Fruit fly (Drosophila melanogaster): ENCODE results near the gene CG9663.

Gene CG9663

DNA sequence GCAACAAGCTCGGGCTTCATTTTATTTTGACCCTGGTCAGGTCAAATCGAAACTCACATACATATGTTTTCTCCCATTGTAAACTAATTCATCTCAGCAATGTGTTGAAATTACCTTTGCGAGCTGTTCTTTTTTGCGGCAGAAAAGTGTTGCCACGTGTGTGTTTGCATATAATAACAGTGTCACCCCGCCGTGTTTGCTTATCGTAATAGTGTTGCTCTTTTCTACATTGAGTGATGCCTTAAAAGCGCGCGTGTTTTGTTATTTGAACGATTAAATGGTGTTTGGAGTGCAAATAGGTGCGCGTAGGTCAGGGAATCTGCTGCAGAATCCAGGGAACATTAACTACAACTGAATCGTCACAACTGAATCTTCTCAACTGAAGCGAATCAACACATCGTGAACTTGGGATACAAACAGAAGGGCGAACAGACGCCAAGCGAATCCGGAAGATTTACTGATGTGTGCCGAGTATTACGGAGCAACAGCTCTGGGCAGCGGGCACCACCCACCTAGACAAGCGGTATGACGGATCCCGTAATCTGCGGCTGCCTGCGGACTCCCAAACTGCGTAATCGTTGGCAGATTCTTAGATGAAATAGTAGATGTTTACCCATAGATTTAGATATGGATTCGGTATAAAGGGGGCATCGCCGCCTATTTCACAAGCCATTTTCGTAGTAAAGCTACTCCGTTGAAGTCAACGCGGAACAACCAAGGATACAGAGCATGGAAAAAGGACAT, 5.8 kb upstream of the CG9663 start, which contains the start of gene CG15406:
Gene CG15406, plus strand, starts transcription at position 694 of the 744 bp plus-strand sequence.
- no peak for TF ChIP-seq CG32264 (GFP tag; optimal IDR thresholded peaks at IDR 0.05)
- no peak for TF ChIP-seq Jra (GFP tag; optimal IDR thresholded peaks at IDR 0.05)
- TF ChIP-seq dl (GFP tag; optimal IDR thresholded peaks at IDR 0.05; ENCODE audit: insufficient read depth in 1 of 2, partially characterized antibody in 2 of 2) = no peak
- no peak for TF ChIP-seq sv (GFP tag; optimal IDR thresholded peaks at IDR 0.05)
- TF ChIP-seq brk (GFP tag; optimal IDR thresholded peaks at IDR 0.05) = no peak
- TF ChIP-seq psq (GFP tag; optimal IDR thresholded peaks at IDR 0.05) = no peak
- TF ChIP-seq GATAd (GFP tag; optimal IDR thresholded peaks at IDR 0.05) = no peak
- no peak for TF ChIP-seq dsf (GFP tag; optimal IDR thresholded peaks at IDR 0.05; ENCODE audit: borderline replicate concordance)
- TF ChIP-seq Myc (optimal IDR thresholded peaks at IDR 0.05) = no peak
- no peak for TF ChIP-seq Hnf4 (GFP tag; optimal IDR thresholded peaks at IDR 0.05)
- no peak for TF ChIP-seq Hr83 (GFP tag; optimal IDR thresholded peaks at IDR 0.05; ENCODE audit: poor library complexity, severe bottlenecking)
- no peak for TF ChIP-seq fru (GFP tag; optimal IDR thresholded peaks at IDR 0.05)
- TF ChIP-seq OdsH (GFP tag; optimal IDR thresholded peaks at IDR 0.05) = no peak
- TF ChIP-seq ey (GFP tag; optimal IDR thresholded peaks at IDR 0.05) = no peak
- TF ChIP-seq pan (optimal IDR thresholded peaks at IDR 0.05) = no peak
- no peak for TF ChIP-seq Mio (GFP tag; optimal IDR thresholded peaks at IDR 0.05)
- no peak for TF ChIP-seq Vsx2 (GFP tag; optimal IDR thresholded peaks at IDR 0.05; ENCODE audit: partially characterized antibody)
- TF ChIP-seq Dif (GFP tag; optimal IDR thresholded peaks at IDR 0.05; ENCODE audit: partially characterized antibody) = no peak
- no peak for TF ChIP-seq sage (GFP tag; optimal IDR thresholded peaks at IDR 0.05)
- no peak for TF ChIP-seq Abd-B (GFP tag; optimal IDR thresholded peaks at IDR 0.05)

DNA sequence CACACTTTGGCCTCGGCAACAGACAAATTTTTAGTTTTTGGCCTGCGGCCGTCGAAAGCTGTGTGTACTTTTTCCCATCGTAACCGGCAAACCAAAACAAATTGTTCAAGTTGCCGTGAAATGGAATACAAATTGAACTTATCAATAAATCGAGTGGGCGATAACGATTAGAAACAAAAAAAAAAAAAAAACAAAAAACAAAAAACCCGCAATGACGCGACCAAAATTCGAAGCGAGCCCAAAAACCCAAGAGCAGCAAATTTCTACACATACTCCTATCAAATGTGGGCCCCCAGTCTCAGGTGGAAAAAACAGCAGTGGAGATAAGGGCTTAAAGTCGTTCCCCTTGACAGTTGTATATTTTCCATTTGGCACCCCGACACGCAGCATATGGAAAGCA, 4.3 kb upstream of the CG9663 start:
- no peak for TF ChIP-seq usp (GFP tag; optimal IDR thresholded peaks at IDR 0.05)
- TF ChIP-seq Vsx2 (GFP tag; optimal IDR thresholded peaks at IDR 0.05; ENCODE audit: partially characterized antibody) = no peak
- no peak for TF ChIP-seq foxo (GFP tag; optimal IDR thresholded peaks at IDR 0.05)
- TF ChIP-seq Dfd (GFP tag; optimal IDR thresholded peaks at IDR 0.05) = no peak
- no peak for TF ChIP-seq CG32264 (GFP tag; optimal IDR thresholded peaks at IDR 0.05)
- no peak for TF ChIP-seq Dif (GFP tag; optimal IDR thresholded peaks at IDR 0.05; ENCODE audit: partially characterized antibody)
- TF ChIP-seq Sp1 (GFP tag; optimal IDR thresholded peaks at IDR 0.05) = no peak
- no peak for TF ChIP-seq brk (GFP tag; optimal IDR thresholded peaks at IDR 0.05)
- TF ChIP-seq CrebA (GFP tag; optimal IDR thresholded peaks at IDR 0.05; ENCODE audit: borderline replicate concordance) = peak; percentile 26
- no peak for TF ChIP-seq rgr (GFP tag; optimal IDR thresholded peaks at IDR 0.05)
- no peak for TF ChIP-seq br (GFP tag; optimal IDR thresholded peaks at IDR 0.05)
- no peak for TF ChIP-seq tai (GFP tag; optimal IDR thresholded peaks at IDR 0.05)
- peak; percentile 18 for TF ChIP-seq h (GFP tag; optimal IDR thresholded peaks at IDR 0.05)
- TF ChIP-seq N (GFP tag; optimal IDR thresholded peaks at IDR 0.05) = no peak
- no peak for TF ChIP-seq Hnf4 (GFP tag; optimal IDR thresholded peaks at IDR 0.05)
- no peak for TF ChIP-seq dl (GFP tag; optimal IDR thresholded peaks at IDR 0.05; ENCODE audit: insufficient read depth in 1 of 2, partially characterized antibody in 2 of 2)
- no peak for TF ChIP-seq CG9705 (GFP tag; optimal IDR thresholded peaks at IDR 0.05)
- no peak for TF ChIP-seq Rel (GFP tag; optimal IDR thresholded peaks at IDR 0.05)
- TF ChIP-seq Rel (tag; optimal IDR thresholded peaks at IDR 0.05) = peak; percentile 63

DNA sequence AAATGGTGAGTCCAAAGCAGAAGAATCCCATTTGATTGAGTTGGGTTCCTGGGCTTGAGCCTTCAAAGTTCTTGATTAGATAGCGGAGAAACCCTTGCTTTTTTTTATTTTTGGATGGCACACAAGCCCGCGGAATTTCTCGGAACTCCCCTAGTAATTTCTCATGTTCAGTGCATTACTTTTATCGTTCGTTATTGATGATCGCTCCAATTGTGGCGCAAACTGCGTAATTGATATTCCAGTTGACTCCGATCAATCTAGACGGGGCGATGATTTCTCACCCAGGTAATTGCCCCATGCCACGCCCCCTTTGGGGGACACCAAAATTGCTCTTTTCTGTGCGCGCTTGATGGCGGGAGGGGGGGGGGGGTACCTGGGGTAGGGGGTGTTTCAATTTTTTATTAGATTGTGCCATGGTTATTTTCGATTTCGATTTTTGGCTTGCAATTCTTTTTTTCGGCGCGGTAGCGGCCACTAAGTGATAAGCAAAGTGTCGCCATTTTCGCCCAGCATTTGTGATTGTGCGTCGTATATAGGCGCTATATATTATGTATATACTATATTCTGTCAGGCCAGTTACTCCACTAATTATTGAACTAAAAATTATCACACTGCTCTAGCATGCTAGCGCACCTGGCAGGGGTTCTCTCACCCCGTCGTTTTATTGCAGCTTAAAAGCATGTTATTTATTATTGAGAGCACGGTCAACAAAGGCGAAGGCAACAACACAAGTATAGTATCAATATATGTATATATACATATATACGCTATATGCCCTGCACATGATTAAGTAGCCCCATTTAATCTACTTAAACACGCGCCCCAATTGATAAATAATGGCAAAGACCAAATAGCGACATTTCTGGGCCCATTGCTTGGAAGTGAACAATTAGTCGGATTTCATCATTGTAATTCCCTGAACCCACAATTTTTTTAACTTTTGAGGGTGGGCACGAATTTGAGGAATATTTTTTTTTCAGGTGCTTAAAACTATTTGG, 2.2 kb upstream of the CG9663 start:
- TF ChIP-seq OdsH (GFP tag; optimal IDR thresholded peaks at IDR 0.05) = peak; percentile 26
- TF ChIP-seq Rel (GFP tag; optimal IDR thresholded peaks at IDR 0.05) = no peak
- TF ChIP-seq Rel (tag; optimal IDR thresholded peaks at IDR 0.05) = peak; percentile 94
- no peak for TF ChIP-seq Dif (GFP tag; optimal IDR thresholded peaks at IDR 0.05; ENCODE audit: partially characterized antibody)
- TF ChIP-seq fru (GFP tag; optimal IDR thresholded peaks at IDR 0.05) = peak; percentile 16
- TF ChIP-seq CrebA (GFP tag; optimal IDR thresholded peaks at IDR 0.05; ENCODE audit: borderline replicate concordance) = peak; percentile 35
